Fruit fly (Drosophila melanogaster) whole organism, prepupa: ENCODE measurements around the gene Myo31DF.

Experiments
- Blimp-1 ChIP-seq: fragments of 200-800 bp; sonication (Bioruptor generic); optimal IDR thresholded peaks from 3 replicates; lab custom pipeline; 2017; ENCODE audit warnings: missing biosample characterization, missing genetic modification characterization, mild to moderate bottlenecking, moderate library complexity, missing genetic modification reagents
- CG10631 ChIP-seq: fragments of 200-800 bp; sonication (Bioruptor generic); optimal IDR thresholded peaks from 2 replicates; lab custom pipeline; 2016; ENCODE audit warnings: missing biosample characterization, missing genetic modification characterization
- CG31627 ChIP-seq: fragments of 200-800 bp; sonication (Bioruptor generic); optimal IDR thresholded peaks from 3 replicates; lab custom pipeline; 2016; ENCODE audit warnings: missing biosample characterization, missing genetic modification characterization
- CG6276 ChIP-seq: fragments of 200-800 bp; sonication (Bioruptor generic); optimal IDR thresholded peaks from 2 replicates; lab custom pipeline; 2017; ENCODE audit warnings: missing biosample characterization, mild to moderate bottlenecking, missing genetic modification characterization
- Eip78C ChIP-seq: fragments of 200-800 bp; sonication (Bioruptor generic); peaks from one replicate; lab custom pipeline; 2016; ENCODE audit warnings: missing biosample characterization, missing genetic modification characterization
- Eip93F ChIP-seq: fragments of 200-800 bp; sonication (Bioruptor generic); optimal IDR thresholded peaks from 2 replicates; lab custom pipeline; 2016; ENCODE audit warnings: missing biosample characterization, mild to moderate bottlenecking, missing genetic modification characterization
- Ets21C ChIP-seq: fragments of 200-800 bp; sonication (Bioruptor generic); optimal IDR thresholded peaks from 3 replicates; lab custom pipeline; 2016; ENCODE audit warnings: missing biosample characterization, missing genetic modification characterization
- Gug ChIP-seq: fragments of 200-800 bp; sonication (Bioruptor generic); IDR thresholded peaks from 2 replicates; pipeline ENCODE4 v1.3.6; 2022; ENCODE audit warnings: missing biosample characterization, missing genetic modification characterization

- TF ChIP-seq CG31627 (GFP tag; lab: Kevin White, UChicago): no peak
- TF ChIP-seq Eip78C (GFP tag; lab: Kevin White, UChicago): peak; percentile 16
- TF ChIP-seq Ets21C (GFP tag; lab: Kevin White, UChicago): no peak
- TF ChIP-seq CG6276 (GFP tag; lab: Kevin White, UChicago): no peak
- no peak for TF ChIP-seq CG10631 (GFP tag; lab: Kevin White, UChicago)
- no peak for TF ChIP-seq Gug (GFP tag; lab: Robert Waterston, UW)
- no peak for TF ChIP-seq Blimp-1 (GFP tag; lab: Kevin White, UChicago)
- TF ChIP-seq Eip93F (GFP tag; lab: Kevin White, UChicago): no peak
Observed at dm6 chr2L:10470211-10470610, 36.4 kb downstream of the Myo31DF start.
